Fruit fly (Drosophila melanogaster): ENCODE results near the gene Anp.

Gene Anp

dm6 chr3R:30258298-30258990 is 48.7 kb downstream of the Anp start (continued):
- TF ChIP-seq CG1621 (tag; optimal IDR thresholded peaks at IDR 0.05) (peak; percentile 73), topi (GFP tag; optimal IDR thresholded peaks at IDR 0.05) (peak; percentile 81), eg (GFP tag; IDR thresholded peaks at IDR 0.05) (peak; percentile 44; the same call in 1 of the 3 replicates), CG34406 (GFP tag; optimal IDR thresholded peaks at IDR 0.05) (peak; percentile 82), pdm3 (GFP tag; optimal IDR thresholded peaks at IDR 0.05) (peak; percentile 85), Blimp-1 (GFP tag; optimal IDR thresholded peaks at IDR 0.05) (peak; percentile 97), CG6163 (GFP tag; IDR thresholded peaks at IDR 0.05) (peak; percentile 84), CG8119 (GFP tag; IDR thresholded peaks at IDR 0.05) (peak; percentile 79), CG6854 (GFP tag; optimal IDR thresholded peaks at IDR 0.05) (peak; percentile 1), Hr4 (GFP tag; optimal IDR thresholded peaks at IDR 0.05) (peak; percentile 68), CG10631 (GFP tag; optimal IDR thresholded peaks at IDR 0.05) (peak; percentile 94), CG15336 (GFP tag; IDR thresholded peaks at IDR 0.05) (peak; percentile 69), OdsH (GFP tag; optimal IDR thresholded peaks at IDR 0.05) (peak; percentile 84), CG6276 (GFP tag; optimal IDR thresholded peaks at IDR 0.05) (no peak), fd59A (GFP tag; optimal IDR thresholded peaks at IDR 0.05) (peak; percentile 82), CG6808 (GFP tag; optimal IDR thresholded peaks at IDR 0.05) (peak; percentile 79)

- TF ChIP-seq CG6163 (GFP tag; IDR thresholded peaks at IDR 0.05) (peak; percentile 90), Eip78C (GFP tag) (peak; percentile 100), Sox14 (GFP tag; optimal IDR thresholded peaks at IDR 0.05) (peak; percentile 94), acj6 (GFP tag; optimal IDR thresholded peaks at IDR 0.05) (peak; percentile 92), Met (GFP tag; optimal IDR thresholded peaks at IDR 0.05) (peak; percentile 90), fd59A (GFP tag; optimal IDR thresholded peaks at IDR 0.05) (peak; percentile 95), CG6792 (GFP tag; optimal IDR thresholded peaks at IDR 0.05) (peak; percentile 94), CG6854 (GFP tag; optimal IDR thresholded peaks at IDR 0.05) (peak; percentile 74), CG16779 (tag; optimal IDR thresholded peaks at IDR 0.05) (peak; percentile 88), CG10669 (GFP tag; optimal IDR thresholded peaks at IDR 0.05) (peak; percentile 94), fkh (GFP tag; optimal IDR thresholded peaks at IDR 0.05) (no peak), CG7368 (GFP tag; optimal IDR thresholded peaks at IDR 0.05) (peak; percentile 87), Hr4 (GFP tag; optimal IDR thresholded peaks at IDR 0.05) (peak; percentile 85), salr (GFP tag; optimal IDR thresholded peaks at IDR 0.05) (peak; percentile 46 to 88), vri (GFP tag; optimal IDR thresholded peaks at IDR 0.05) (peak; percentile 94), CG8119 (GFP tag; IDR thresholded peaks at IDR 0.05) (peak; percentile 86), pdm3 (GFP tag; optimal IDR thresholded peaks at IDR 0.05) (peak; percentile 93), Blimp-1 (GFP tag; optimal IDR thresholded peaks at IDR 0.05) (no peak), spab (GFP tag; optimal IDR thresholded peaks at IDR 0.05) (peak; percentile 93), CG3032 (tag; optimal IDR thresholded peaks at IDR 0.05) (peak; percentile 96), CG4318 (GFP tag; optimal IDR thresholded peaks at IDR 0.05) (peak; percentile 71), ss (GFP tag; optimal IDR thresholded peaks at IDR 0.05) (peak; percentile 94 to 95), CG3919 (GFP tag; optimal IDR thresholded peaks at IDR 0.05) (peak; percentile 93), CG15336 (GFP tag; IDR thresholded peaks at IDR 0.05) (peak; percentile 85), CG8632 (GFP tag; optimal IDR thresholded peaks at IDR 0.05) (peak; percentile 94), Hr38 (GFP tag; optimal IDR thresholded peaks at IDR 0.05) (no peak), esn (GFP tag; optimal IDR thresholded peaks at IDR 0.05) (peak; percentile 92), svp (GFP tag) (peak; percentile 98), CG34406 (GFP tag; optimal IDR thresholded peaks at IDR 0.05) (peak; percentile 88), topi (GFP tag; optimal IDR thresholded peaks at IDR 0.05) (peak; percentile 94), CG11902 (GFP tag; optimal IDR thresholded peaks at IDR 0.05) (peak; percentile 89), cyc (GFP tag; optimal IDR thresholded peaks at IDR 0.05) (peak; percentile 90), Eip93F (GFP tag; optimal IDR thresholded peaks at IDR 0.05) (peak; percentile 86), Eip75B (GFP tag; optimal IDR thresholded peaks at IDR 0.05) (peak; percentile 94), fd85E (GFP tag; optimal IDR thresholded peaks at IDR 0.05) (peak; percentile 82), CG11762 (GFP tag; optimal IDR thresholded peaks at IDR 0.05; ENCODE audit: insufficient read depth) (peak; percentile 85), Ets96B (tag; optimal IDR thresholded peaks at IDR 0.05) (peak; percentile 96), CG8319 (GFP tag; optimal IDR thresholded peaks at IDR 0.05) (peak; percentile 83), CG31627 (GFP tag; optimal IDR thresholded peaks at IDR 0.05) (peak; percentile 91), CG11294 (GFP tag; IDR thresholded peaks at IDR 0.05) (peak; percentile 30; the same call in 1 of the 2 replicates), Gug (GFP tag; IDR thresholded peaks at IDR 0.05) (peak; percentile 70), CG10631 (GFP tag; optimal IDR thresholded peaks at IDR 0.05) (peak; percentile 93)
Measured at dm6 chr3R:30258991-30259351, 49.2 kb downstream of the Anp start.
